Worm (Caenorhabditis elegans) whole organism, L2 larva: ENCODE results near the gene vap-2.

ENCODE experiments used
- C34F6.9 ChIP-seq: fragments of 150-350 bp; optimal IDR thresholded peaks from 2 replicates; lab custom pipeline; 2014; ENCODE audit warnings: missing biosample characterization, missing genetic modification characterization
- F13H6.1 ChIP-seq: sonication (generic microtip); optimal IDR thresholded peaks from 2 replicates; lab custom pipeline; 2016; ENCODE audit warnings: missing genetic modification characterization, missing compliant biosample characterization
- R02D3.7 ChIP-seq: fragments of 150-350 bp; optimal IDR thresholded peaks from 2 replicates; lab custom pipeline; 2014; ENCODE audit warnings: missing biosample characterization, missing genetic modification characterization
- Y55F3AM.14 ChIP-seq: fragments of 200-800 bp; sonication (Bioruptor generic); optimal IDR thresholded peaks from 2 replicates; lab custom pipeline; 2018; ENCODE audit warnings: mild to moderate bottlenecking, missing genetic modification characterization, missing compliant biosample characterization
- ZK546.5 ChIP-seq: sonication (generic microtip); optimal IDR thresholded peaks from 2 replicates; lab custom pipeline; 2017; ENCODE audit warnings: missing biosample characterization, missing genetic modification characterization
- alr-1 ChIP-seq: fragments of 150-350 bp; optimal IDR thresholded peaks from 2 replicates; lab custom pipeline; 2014; ENCODE audit warnings: missing biosample characterization, missing genetic modification characterization
- ama-1 ChIP-seq: fragments of 150-350 bp; optimal IDR thresholded peaks from 2 replicates; lab custom pipeline; 2018; ENCODE audit warnings: inconsistent platforms
- ceh-16 ChIP-seq: fragments of 150-350 bp; optimal IDR thresholded peaks from 2 replicates; lab custom pipeline; 2014; ENCODE audit warnings: missing biosample characterization, missing genetic modification characterization
- ceh-82 ChIP-seq: fragments of 150-350 bp; optimal IDR thresholded peaks from 2 replicates; lab custom pipeline; 2014; ENCODE audit warnings: missing biosample characterization, missing genetic modification characterization
- crh-2 ChIP-seq: sonication (generic microtip); optimal IDR thresholded peaks from 2 replicates; lab custom pipeline; 2017; ENCODE audit warnings: missing biosample characterization, missing genetic modification characterization
- egl-27 ChIP-seq: sonication (generic microtip); optimal IDR thresholded peaks from 3 replicates; lab custom pipeline; 2017; ENCODE audit warnings: missing biosample characterization, missing genetic modification reagents, missing genetic modification characterization
- elt-1 ChIP-seq: fragments of 150-350 bp; optimal IDR thresholded peaks from 2 replicates; lab custom pipeline; 2014; ENCODE audit warnings: missing biosample characterization, missing genetic modification characterization
- elt-3 ChIP-seq: sonication (generic microtip); optimal IDR thresholded peaks from 2 replicates; lab custom pipeline; 2017; ENCODE audit warnings: missing biosample characterization, missing genetic modification characterization
- fos-1 ChIP-seq: fragments of 150-350 bp; optimal IDR thresholded peaks from 2 replicates; lab custom pipeline; 2014; ENCODE audit warnings: missing biosample characterization, missing genetic modification characterization
- gmeb-1 ChIP-seq: fragments of 150-350 bp; optimal IDR thresholded peaks from 2 replicates; lab custom pipeline; 2014; ENCODE audit warnings: missing biosample characterization, missing genetic modification characterization
- lin-13 ChIP-seq: fragments of 150-350 bp; optimal IDR thresholded peaks from 2 replicates; lab custom pipeline; 2014; ENCODE audit warnings: missing biosample characterization, missing genetic modification reagents, missing genetic modification characterization
- lin-39 ChIP-seq: fragments of 150-350 bp; optimal IDR thresholded peaks from 2 replicates; lab custom pipeline; 2014; ENCODE audit warnings: missing biosample characterization, missing genetic modification reagents, missing genetic modification characterization
- lsy-2 ChIP-seq, 2 experiments: fragments of 150-350 bp in 1 of 2; sonication (generic microtip) in 1 of 2; optimal IDR thresholded peaks; 2 replicates each; lab custom pipeline; 2014 to 2017; ENCODE audit warnings: missing biosample characterization in 2 of 2, missing genetic modification characterization in 2 of 2
- mab-5 ChIP-seq: fragments of 150-350 bp; optimal IDR thresholded peaks from 2 replicates; lab custom pipeline; 2014; ENCODE audit warnings: missing biosample characterization, missing genetic modification characterization
- mbf-1 ChIP-seq: sonication (generic microtip); optimal IDR thresholded peaks from 2 replicates; lab custom pipeline; 2017; ENCODE audit warnings: missing biosample characterization, missing genetic modification characterization
- mdl-1 ChIP-seq, 2 experiments: fragments of 150-350 bp in 1 of 2; sonication (generic microtip) in 1 of 2; optimal IDR thresholded peaks; 2 replicates each; lab custom pipeline; 2017; ENCODE audit warnings: missing biosample characterization in 2 of 2, missing genetic modification characterization in 2 of 2
- nhr-10 ChIP-seq: sonication (generic microtip); optimal IDR thresholded peaks from 2 replicates; lab custom pipeline; 2017; ENCODE audit warnings: missing biosample characterization, missing genetic modification characterization
- nhr-11 ChIP-seq: fragments of 150-350 bp; optimal IDR thresholded peaks from 2 replicates; lab custom pipeline; 2014; ENCODE audit warnings: missing biosample characterization, missing genetic modification characterization
- nhr-12 ChIP-seq: fragments of 150-350 bp; optimal IDR thresholded peaks from 2 replicates; lab custom pipeline; 2014; ENCODE audit warnings: missing biosample characterization, missing genetic modification characterization
- nhr-129 ChIP-seq: fragments of 150-350 bp; optimal IDR thresholded peaks from 2 replicates; lab custom pipeline; 2014; ENCODE audit warnings: missing biosample characterization, missing genetic modification characterization
- nhr-23 ChIP-seq: fragments of 150-350 bp; optimal IDR thresholded peaks from 2 replicates; lab custom pipeline; 2014; ENCODE audit warnings: missing biosample characterization, missing genetic modification reagents, missing genetic modification characterization
- nhr-25 ChIP-seq: fragments of 150-350 bp; sonication (generic microtip); optimal IDR thresholded peaks from 3 replicates; lab custom pipeline; 2014; ENCODE audit warnings: missing biosample characterization, missing genetic modification characterization
- nhr-6 ChIP-seq: fragments of 150-350 bp; optimal IDR thresholded peaks from 2 replicates; lab custom pipeline; 2014; ENCODE audit warnings: missing biosample characterization, missing genetic modification characterization
- sem-4 ChIP-seq: fragments of 150-350 bp; optimal IDR thresholded peaks from 2 replicates; lab custom pipeline; 2014; ENCODE audit warnings: missing biosample characterization, missing genetic modification reagents, missing genetic modification characterization
- skn-1 ChIP-seq: sonication (generic microtip); optimal IDR thresholded peaks from 2 replicates; lab custom pipeline; 2017; ENCODE audit warnings: missing biosample characterization, missing genetic modification characterization
- sma-9 ChIP-seq, 2 experiments: fragments of 150-350 bp in 1 of 2; sonication (generic microtip) in 1 of 2; optimal IDR thresholded peaks; 2 replicates each; lab custom pipeline; 2014 to 2016; ENCODE audit warnings: missing genetic modification characterization in 2 of 2, mild to moderate bottlenecking in 1 of 2, missing biosample characterization in 1 of 2, missing compliant biosample characterization in 1 of 2, missing genetic modification reagents in 1 of 2, moderate library complexity in 1 of 2
- snpc-4 ChIP-seq: fragments of 150-350 bp; optimal IDR thresholded peaks from 2 replicates; lab custom pipeline; 2014; ENCODE audit warnings: missing biosample characterization, missing genetic modification characterization
- unc-39 ChIP-seq: fragments of 150-350 bp; optimal IDR thresholded peaks from 2 replicates; lab custom pipeline; 2014; ENCODE audit warnings: missing biosample characterization, missing genetic modification characterization
- unc-55 ChIP-seq: fragments of 150-350 bp; sonication (generic microtip); optimal IDR thresholded peaks from 3 replicates; lab custom pipeline; 2014; ENCODE audit warnings: missing biosample characterization, missing genetic modification reagents, missing genetic modification characterization
- unc-62 ChIP-seq: fragments of 150-350 bp; optimal IDR thresholded peaks from 2 replicates; lab custom pipeline; 2014; ENCODE audit warnings: missing biosample characterization, missing genetic modification reagents, missing genetic modification characterization
- zag-1 ChIP-seq: fragments of 150-350 bp; optimal IDR thresholded peaks from 2 replicates; lab custom pipeline; 2014; ENCODE audit warnings: missing biosample characterization, missing genetic modification characterization
- ztf-1 ChIP-seq: fragments of 200-800 bp; sonication (Bioruptor generic); conservative IDR thresholded peaks from 2 replicates; pipeline ENCODE4 v1.3.6; 2022; ENCODE audit warnings: missing genetic modification characterization, missing compliant biosample characterization
- ztf-11 ChIP-seq: sonication (generic microtip); optimal IDR thresholded peaks from 2 replicates; lab custom pipeline; 2017; ENCODE audit warnings: missing biosample characterization, missing genetic modification characterization
- ztf-4 ChIP-seq: fragments of 150-350 bp; optimal IDR thresholded peaks from 2 replicates; lab custom pipeline; 2014; ENCODE audit warnings: missing biosample characterization, missing genetic modification characterization

vap-2 gene

ce11 chrX:10792435-10792834 lies at the start of gene vap-2:
Gene vap-2, minus strand, starts transcription at chrX:10792535.
- no peak for TF ChIP-seq nhr-11
- TF ChIP-seq mdl-1 (tag; optimal IDR thresholded peaks at IDR 0.05; lab: Kevin White, UChicago): no peak
- no peak for TF ChIP-seq lsy-2 (tag; optimal IDR thresholded peaks at IDR 0.05; lab: Kevin White, UChicago)
- no peak for TF ChIP-seq ZK546.5 (tag; lab: Kevin White, UChicago)
- TF ChIP-seq lin-13 (GFP tag; lab: Kevin White, UChicago): no peak
- no peak for TF ChIP-seq R02D3.7
- no peak for TF ChIP-seq elt-3 (tag; lab: Kevin White, UChicago)
- no peak for TF ChIP-seq ztf-4 (tag; lab: Kevin White, UChicago)
- TF ChIP-seq nhr-25 (tag; lab: Kevin White, UChicago): no peak
- TF ChIP-seq ztf-1 (GFP tag; lab: Robert Waterston, UW): no peak
- no peak for TF ChIP-seq snpc-4 (tag; lab: Kevin White, UChicago)
- no peak for TF ChIP-seq nhr-23
- no peak for TF ChIP-seq ceh-16 (tag; lab: Kevin White, UChicago)
- TF ChIP-seq elt-1 (tag; lab: Kevin White, UChicago): no peak
- no peak for TF ChIP-seq zag-1 (tag; lab: Kevin White, UChicago)
- TF ChIP-seq lin-39: no peak
- no peak for TF ChIP-seq unc-62 (GFP tag; lab: Kevin White, UChicago)
- TF ChIP-seq nhr-129 (tag; lab: Kevin White, UChicago): no peak
- TF ChIP-seq, all 48 proteins: peak for 0

ce11 chrX:10838550-10838949 lies 46.2 kb upstream of the vap-2 start, which contains the start of gene plc-1:
Gene plc-1, minus strand, starts transcription at chrX:10838650.
- TF ChIP-seq ceh-82 (tag; lab: Kevin White, UChicago) (no peak), lsy-2 (tag; optimal IDR thresholded peaks at IDR 0.05; lab: Kevin White, UChicago) (no peak), nhr-10 (tag; lab: Kevin White, UChicago) (no peak), skn-1 (tag; lab: Kevin White, UChicago) (no peak), nhr-12 (tag; lab: Kevin White, UChicago) (no peak), elt-3 (tag; lab: Kevin White, UChicago) (no peak), ztf-4 (tag; lab: Kevin White, UChicago) (no peak), Y55F3AM.14 (GFP tag; lab: Kevin White, UChicago) (no peak), unc-55 (GFP tag; lab: Kevin White, UChicago) (no peak), nhr-6 (no peak), nhr-25 (tag; lab: Kevin White, UChicago) (no peak), fos-1 (tag; lab: Kevin White, UChicago) (no peak), nhr-129 (tag; lab: Kevin White, UChicago) (no peak), lin-39 (no peak), F13H6.1 (tag; lab: Kevin White, UChicago) (no peak), sem-4 (tag; lab: Kevin White, UChicago) (no peak), mab-5 (tag; lab: Kevin White, UChicago) (no peak)

- TF ChIP-seq skn-1 (tag; lab: Kevin White, UChicago) (no peak), sma-9 (GFP tag; optimal IDR thresholded peaks at IDR 0.05; lab: Kevin White, UChicago) (no peak), sma-9 (tag; optimal IDR thresholded peaks at IDR 0.05; lab: Kevin White, UChicago) (no peak), lsy-2 (tag; optimal IDR thresholded peaks at IDR 0.05; lab: Kevin White, UChicago) (no peak), mbf-1 (tag; lab: Kevin White, UChicago) (no peak), elt-1 (tag; lab: Kevin White, UChicago) (no peak), gmeb-1 (no peak), C34F6.9 (tag; lab: Kevin White, UChicago) (no peak), egl-27 (tag; lab: Kevin White, UChicago) (no peak), alr-1 (tag; lab: Kevin White, UChicago) (no peak), nhr-11 (no peak), ama-1 (lab: Kevin White, UChicago) (no peak), nhr-129 (tag; lab: Kevin White, UChicago) (no peak)
Measured at ce11 chrX:10837609-10838008, 45.3 kb upstream of the vap-2 start.

ce11 chrX:10834568-10834967 lies 42.2 kb upstream of the vap-2 start:
- TF ChIP-seq nhr-23: no peak
- TF ChIP-seq ztf-11: no peak
- TF ChIP-seq gmeb-1: no peak
- no peak for TF ChIP-seq Y55F3AM.14 (GFP tag; lab: Kevin White, UChicago)
- TF ChIP-seq mab-5 (tag; lab: Kevin White, UChicago): no peak
- TF ChIP-seq ceh-82 (tag; lab: Kevin White, UChicago): no peak
- no peak for TF ChIP-seq nhr-6
- TF ChIP-seq ztf-1 (GFP tag; lab: Robert Waterston, UW): no peak
- no peak for TF ChIP-seq F13H6.1 (tag; lab: Kevin White, UChicago)
- TF ChIP-seq fos-1 (tag; lab: Kevin White, UChicago): no peak
- no peak for TF ChIP-seq crh-2 (tag; lab: Kevin White, UChicago)
- TF ChIP-seq alr-1 (tag; lab: Kevin White, UChicago): no peak
- no peak for TF ChIP-seq unc-39
- no peak for TF ChIP-seq ztf-4 (tag; lab: Kevin White, UChicago)
- TF ChIP-seq elt-3 (tag; lab: Kevin White, UChicago): no peak
- no peak for TF ChIP-seq snpc-4 (tag; lab: Kevin White, UChicago)
- TF ChIP-seq zag-1 (tag; lab: Kevin White, UChicago): no peak
- no peak for TF ChIP-seq lsy-2 (tag; optimal IDR thresholded peaks at IDR 0.05; lab: Kevin White, UChicago)
